Fruit fly (Drosophila melanogaster): ENCODE data around the gene Hira.

The Hira gene

DNA sequence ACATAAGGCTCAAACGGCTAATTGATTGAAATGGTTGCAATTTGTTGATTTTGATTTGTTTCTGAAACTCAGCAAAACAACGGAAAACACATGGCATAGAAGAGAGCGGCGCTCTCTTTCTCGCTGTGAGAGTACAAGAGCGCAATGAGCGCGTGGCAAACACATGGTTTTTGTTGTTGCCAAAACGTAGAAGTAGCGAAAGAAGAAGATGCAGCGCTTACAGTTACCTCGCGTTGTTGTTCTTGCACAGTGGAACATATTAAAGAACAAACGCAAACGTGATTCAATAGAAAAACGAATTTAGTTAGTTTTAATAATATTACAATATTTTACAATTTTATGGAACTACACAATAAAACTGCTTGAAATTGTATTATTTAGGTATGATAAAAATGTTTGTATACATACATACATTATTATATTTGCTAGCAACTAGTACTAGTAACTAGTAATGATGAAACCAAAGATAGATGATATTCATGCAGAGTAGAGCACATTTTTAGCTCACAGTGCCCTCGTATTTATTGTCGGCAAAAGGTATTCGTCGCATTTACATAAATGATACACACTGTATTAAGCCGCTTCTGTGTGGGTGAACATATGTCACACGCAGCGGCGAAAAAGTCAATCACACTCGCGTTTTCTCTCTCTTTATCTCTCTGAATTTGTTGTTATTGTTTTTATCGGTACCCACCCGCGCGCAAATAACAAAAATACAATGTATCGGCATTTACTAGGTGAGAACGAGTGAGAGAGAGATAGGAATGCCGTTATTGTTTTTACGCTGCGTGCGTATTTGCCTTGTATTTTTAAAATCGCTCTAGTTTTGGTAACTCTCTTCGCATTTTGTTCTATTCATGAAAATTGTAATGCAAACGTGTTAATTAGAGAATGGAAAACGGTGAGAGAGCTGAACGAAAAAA, 16.5 kb upstream of the Hira start (continued):
- TF ChIP-seq Chrac-16 (GFP tag; optimal IDR thresholded peaks at IDR 0.05), result peak; percentile 93
- TF ChIP-seq sqz (GFP tag; optimal IDR thresholded peaks at IDR 0.05), result peak; percentile 26
- TF ChIP-seq HmgD (GFP tag; optimal IDR thresholded peaks at IDR 0.05), result no peak
- peak; percentile 77 for TF ChIP-seq wor (GFP tag; IDR thresholded peaks at IDR 0.05)
- TF ChIP-seq sc (optimal IDR thresholded peaks at IDR 0.05), result no peak
- peak; percentile 94 for TF ChIP-seq sc (GFP tag; optimal IDR thresholded peaks at IDR 0.05)
- TF ChIP-seq ind (GFP tag; optimal IDR thresholded peaks at IDR 0.05), result peak; percentile 93
- no peak for TF ChIP-seq inv (GFP tag; IDR thresholded peaks at IDR 0.05; ENCODE audit: partially characterized antibody)
- TF ChIP-seq Dbx (GFP tag; IDR thresholded peaks at IDR 0.05), result peak; percentile 87
- peak; percentile 93 for TF ChIP-seq CG1233 (GFP tag; optimal IDR thresholded peaks at IDR 0.05)
- peak; percentile 93 for TF ChIP-seq CG17385 (GFP tag; optimal IDR thresholded peaks at IDR 0.05)
- TF ChIP-seq lov (optimal IDR thresholded peaks at IDR 0.05), result no peak
- no peak for TF ChIP-seq lov (GFP tag; IDR thresholded peaks at IDR 0.05)
- TF ChIP-seq pfk (GFP tag; optimal IDR thresholded peaks at IDR 0.05), result no peak
- no peak for TF ChIP-seq CG2199 (GFP tag; IDR thresholded peaks at IDR 0.05)
- peak; percentile 69 to 95 for TF ChIP-seq bsh (GFP tag; optimal IDR thresholded peaks at IDR 0.05)
- peak; percentile 83 for TF ChIP-seq CG7987 (GFP tag; optimal IDR thresholded peaks at IDR 0.05)
- TF ChIP-seq CG3726 (GFP tag; IDR thresholded peaks at IDR 0.05), result peak; percentile 78; the same call in 2 of the 3 replicates
- no peak for TF ChIP-seq ftz-f1 (GFP tag; optimal IDR thresholded peaks at IDR 0.05)
- peak; percentile 65 for TF ChIP-seq CG10565 (GFP tag; optimal IDR thresholded peaks at IDR 0.05)
- TF ChIP-seq Fer1 (GFP tag; optimal IDR thresholded peaks at IDR 0.05), result peak; percentile 95
- TF ChIP-seq slou (GFP tag; optimal IDR thresholded peaks at IDR 0.05), result peak; percentile 88
- TF ChIP-seq dimm (GFP tag; IDR thresholded peaks at IDR 0.05), result no peak
- peak; percentile 94 for TF ChIP-seq gcm (GFP tag; optimal IDR thresholded peaks at IDR 0.05)
- TF ChIP-seq Spps (tag; optimal IDR thresholded peaks at IDR 0.05), result peak; percentile 87
- peak; percentile 80 for TF ChIP-seq schlank (tag; optimal IDR thresholded peaks at IDR 0.05)
- peak; percentile 96 for TF ChIP-seq CG3281 (GFP tag; optimal IDR thresholded peaks at IDR 0.05)
- TF ChIP-seq CG8359 (GFP tag; optimal IDR thresholded peaks at IDR 0.05; ENCODE audit: borderline replicate concordance), result peak; percentile 88
- peak; percentile 71 for TF ChIP-seq B-H1 (GFP tag; IDR thresholded peaks at IDR 0.05)
- peak; percentile 74 for TF ChIP-seq Dad (GFP tag; optimal IDR thresholded peaks at IDR 0.05)
- TF ChIP-seq ems (GFP tag; optimal IDR thresholded peaks at IDR 0.05), result peak; percentile 76
- peak; percentile 45 for TF ChIP-seq repo (GFP tag; optimal IDR thresholded peaks at IDR 0.05)
- peak; percentile 85 for TF ChIP-seq slbo (GFP tag; IDR thresholded peaks at IDR 0.05)
- TF ChIP-seq CG6254 (GFP tag; optimal IDR thresholded peaks at IDR 0.05), result peak; percentile 88
- peak; percentile 94 for TF ChIP-seq BtbVII (GFP tag; optimal IDR thresholded peaks at IDR 0.05)
- peak; percentile 97 for TF ChIP-seq sens (GFP tag)
- TF ChIP-seq CG30431 (GFP tag; optimal IDR thresholded peaks at IDR 0.05), result peak; percentile 90
- peak; percentile 92 for TF ChIP-seq CG6765 (GFP tag; optimal IDR thresholded peaks at IDR 0.05)
- TF ChIP-seq CG2678 (tag; optimal IDR thresholded peaks at IDR 0.05), result peak; percentile 98
- peak; percentile 87 for TF ChIP-seq lbe (GFP tag; optimal IDR thresholded peaks at IDR 0.05)
- TF ChIP-seq CG32532 (GFP tag; IDR thresholded peaks at IDR 0.05), result peak; percentile 89
- peak; percentile 95 for TF ChIP-seq Ssrp (tag; optimal IDR thresholded peaks at IDR 0.05)
- TF ChIP-seq CG15479 (GFP tag; optimal IDR thresholded peaks at IDR 0.05), result no peak
- peak; percentile 94 for TF ChIP-seq CG13775 (GFP tag; optimal IDR thresholded peaks at IDR 0.05)
- peak; percentile 92 for TF ChIP-seq cato (GFP tag; optimal IDR thresholded peaks at IDR 0.05; ENCODE audit: borderline replicate concordance)
- TF ChIP-seq gcm2 (GFP tag; optimal IDR thresholded peaks at IDR 0.05), result peak; percentile 68
- peak; percentile 82 for TF ChIP-seq Camta (GFP tag; optimal IDR thresholded peaks at IDR 0.05)
- peak; percentile 78 for TF ChIP-seq CG1603 (tag; optimal IDR thresholded peaks at IDR 0.05)
- peak; percentile 89 for TF ChIP-seq ewg (GFP tag; optimal IDR thresholded peaks at IDR 0.05)
